Fruit fly (Drosophila melanogaster) whole organism, embryonic: ENCODE measurements around the gene CG10011.

Experiments used
- Antp ChIP-seq: fragments of 200-800 bp; sonication (Bioruptor generic); optimal IDR thresholded peaks from 3 replicates; lab custom pipeline; 2016; ENCODE audit warnings: missing biosample characterization, missing genetic modification characterization
- CG1024 ChIP-seq: fragments of 200-800 bp; sonication (Bioruptor generic); IDR thresholded peaks from 2 replicates; pipeline ENCODE4 v1.3.6; 2022; ENCODE audit warnings: missing biosample characterization, missing genetic modification characterization
- CG10565 ChIP-seq: fragments of 200-800 bp; sonication (Bioruptor generic); optimal IDR thresholded peaks from 3 replicates; lab custom pipeline; 2016; ENCODE audit warnings: missing biosample characterization, mild to moderate bottlenecking, missing genetic modification characterization
- CG10654 ChIP-seq: fragments of 200-800 bp; sonication (Bioruptor generic); optimal IDR thresholded peaks from 2 replicates; lab custom pipeline; 2016; ENCODE audit warnings: missing biosample characterization, missing genetic modification characterization
- CG12219 ChIP-seq: fragments of 200-800 bp; sonication (Bioruptor generic); optimal IDR thresholded peaks from 3 replicates; lab custom pipeline; 2018; ENCODE audit warnings: missing biosample characterization, mild to moderate bottlenecking, missing genetic modification characterization
- CG13287 ChIP-seq: fragments of 200-800 bp; sonication (Bioruptor generic); IDR thresholded peaks from 2 replicates; pipeline ENCODE4 v1.3.6; 2022; ENCODE audit warnings: missing biosample characterization, missing genetic modification characterization; ENCODE audit not compliant: partially characterized antibody
- CG13894 ChIP-seq: fragments of 200-800 bp; sonication (Bioruptor generic); optimal IDR thresholded peaks from 3 replicates; lab custom pipeline; 2018; ENCODE audit warnings: missing biosample characterization, mild to moderate bottlenecking, missing genetic modification characterization, moderate library complexity
- CG15269 ChIP-seq: fragments of 200-800 bp; sonication (Bioruptor generic); optimal IDR thresholded peaks from 2 replicates; lab custom pipeline; 2018; ENCODE audit warnings: missing biosample characterization, mild to moderate bottlenecking, missing genetic modification characterization, moderate library complexity
- CG15696 ChIP-seq: fragments of 200-800 bp; sonication (Bioruptor generic); optimal IDR thresholded peaks from 2 replicates; lab custom pipeline; 2019; ENCODE audit warnings: missing biosample characterization, mild to moderate bottlenecking, missing genetic modification characterization, moderate library complexity
- CG17912 ChIP-seq: fragments of 200-800 bp; sonication (Bioruptor generic); optimal IDR thresholded peaks from 2 replicates; lab custom pipeline; 2018; ENCODE audit warnings: missing biosample characterization, mild to moderate bottlenecking, missing genetic modification characterization
- CG18011 ChIP-seq: fragments of 200-800 bp; sonication (Bioruptor generic); optimal IDR thresholded peaks from 2 replicates; lab custom pipeline; 2017; ENCODE audit warnings: missing biosample characterization, missing genetic modification characterization, mild to moderate bottlenecking, moderate library complexity, missing genotype
- CG2875 ChIP-seq: fragments of 200-800 bp; sonication (Bioruptor generic); optimal IDR thresholded peaks from 2 replicates; lab custom pipeline; 2017; ENCODE audit warnings: missing biosample characterization, mild to moderate bottlenecking, missing genetic modification characterization, missing genetic modification reagents
- CG30020 ChIP-seq: fragments of 200-800 bp; optimal IDR thresholded peaks from 2 replicates; lab custom pipeline; 2019; ENCODE audit warnings: missing biosample characterization, mild to moderate bottlenecking, missing genetic modification characterization, moderate library complexity
- CG30431 ChIP-seq: fragments of 200-800 bp; sonication (Bioruptor generic); optimal IDR thresholded peaks from 2 replicates; lab custom pipeline; 2017; ENCODE audit warnings: missing biosample characterization, missing genetic modification characterization
- CG32772 ChIP-seq: fragments of 200-800 bp; sonication (Bioruptor generic); IDR thresholded peaks from 2 replicates; pipeline ENCODE4 v1.3.6; 2022; ENCODE audit warnings: missing biosample characterization, missing genetic modification characterization
- CG3281 ChIP-seq: fragments of 200-800 bp; sonication (Bioruptor generic); optimal IDR thresholded peaks from 3 replicates; lab custom pipeline; 2017; ENCODE audit warnings: missing biosample characterization, mild to moderate bottlenecking, missing genetic modification characterization
- CG3726 ChIP-seq: fragments of 200-800 bp; sonication (Bioruptor generic); IDR thresholded peaks from 3 replicates; pipeline ENCODE4, ENCODE4 v1.3.6; 2022; ENCODE audit warnings: missing biosample characterization, missing genetic modification characterization
- CG4360 ChIP-seq: fragments of 200-800 bp; sonication (Bioruptor generic); IDR thresholded peaks from 2 replicates; pipeline ENCODE4 v1.3.6; 2022; ENCODE audit warnings: missing biosample characterization, missing genetic modification characterization
- CG4617 ChIP-seq: fragments of 200-800 bp; sonication (Bioruptor generic); optimal IDR thresholded peaks from 3 replicates; lab custom pipeline; 2016; ENCODE audit warnings: missing biosample characterization, missing genetic modification characterization, borderline replicate concordance
- CG4730 ChIP-seq: fragments of 200-800 bp; sonication (Bioruptor generic); IDR thresholded peaks from 2 replicates; pipeline ENCODE4 v1.3.6; 2022; ENCODE audit warnings: missing biosample characterization, missing genetic modification characterization
- CG6272 ChIP-seq: fragments of 200-800 bp; sonication (Bioruptor generic); IDR thresholded peaks from 2 replicates; pipeline ENCODE4 v1.3.6; 2022; ENCODE audit warnings: missing biosample characterization, missing genetic modification characterization
- CG7745 ChIP-seq: fragments of 200-800 bp; sonication (Bioruptor generic); optimal IDR thresholded peaks from 2 replicates; lab custom pipeline; 2018; ENCODE audit warnings: missing biosample characterization, mild to moderate bottlenecking, missing genetic modification characterization, moderate library complexity
- CG8281 ChIP-seq: fragments of 200-800 bp; sonication (Bioruptor generic); optimal IDR thresholded peaks from 2 replicates; lab custom pipeline; 2018; ENCODE audit warnings: missing biosample characterization, mild to moderate bottlenecking, missing genetic modification characterization, moderate library complexity
- CG8359 ChIP-seq: fragments of 200-800 bp; sonication (Bioruptor generic); optimal IDR thresholded peaks from 2 replicates; lab custom pipeline; 2017; ENCODE audit warnings: missing biosample characterization, mild to moderate bottlenecking, missing genetic modification characterization, borderline replicate concordance
- CG8478 ChIP-seq: fragments of >200 bp; optimal IDR thresholded peaks from 2 replicates; lab custom pipeline; 2018
- CG9797 ChIP-seq: fragments of 200-800 bp; sonication (Bioruptor generic); optimal IDR thresholded peaks from 3 replicates; lab custom pipeline; 2018; ENCODE audit warnings: missing biosample characterization, mild to moderate bottlenecking, missing genetic modification characterization
- D19A ChIP-seq: fragments of 200-800 bp; optimal IDR thresholded peaks from 3 replicates; lab custom pipeline; 2019; ENCODE audit warnings: missing biosample characterization, mild to moderate bottlenecking, missing genetic modification characterization, moderate library complexity
- Elba2 ChIP-seq: fragments of 200-800 bp; sonication (Bioruptor generic); optimal IDR thresholded peaks from 3 replicates; lab custom pipeline; 2016; ENCODE audit warnings: missing biosample characterization, missing genetic modification characterization
- Ets65A ChIP-seq: fragments of 200-800 bp; sonication (Bioruptor generic); peaks from one replicate; lab custom pipeline; 2016; ENCODE audit warnings: missing biosample characterization, missing genetic modification characterization
- GATAe ChIP-seq: fragments of 200-800 bp; sonication (Bioruptor generic); conservative IDR thresholded peaks from 2 replicates; pipeline ENCODE4 v1.3.6; 2022; ENCODE audit warnings: missing biosample characterization, missing genetic modification characterization
- HLH54F ChIP-seq: fragments of 200-800 bp; sonication (Bioruptor generic); optimal IDR thresholded peaks from 3 replicates; lab custom pipeline; 2016; ENCODE audit warnings: missing biosample characterization, missing genetic modification characterization
- Jarid2 ChIP-seq: fragments of 200-800 bp; sonication (Bioruptor generic); optimal IDR thresholded peaks from 3 replicates; lab custom pipeline; 2017; ENCODE audit warnings: mild to moderate bottlenecking, missing biosample characterization, missing genetic modification reagents, missing genetic modification characterization
- MESR4 ChIP-seq: fragments of 200-800 bp; sonication (Bioruptor generic); optimal IDR thresholded peaks from 2 replicates; lab custom pipeline; 2018; ENCODE audit warnings: missing biosample characterization, mild to moderate bottlenecking, missing genetic modification characterization, moderate library complexity
- Meics ChIP-seq: fragments of 200-800 bp; sonication (Bioruptor generic); optimal IDR thresholded peaks from 2 replicates; lab custom pipeline; 2017; ENCODE audit warnings: missing biosample characterization, mild to moderate bottlenecking, missing genetic modification characterization
- Sox100B ChIP-seq: fragments of 200-800 bp; sonication (Bioruptor generic); optimal IDR thresholded peaks from 3 replicates; lab custom pipeline; 2018; ENCODE audit warnings: missing biosample characterization, mild to moderate bottlenecking, missing genetic modification characterization
- Tbp ChIP-seq: fragments of >200 bp; optimal IDR thresholded peaks from 2 replicates; lab custom pipeline; 2018; ENCODE audit warnings: missing biosample characterization, missing genetic modification characterization
- aop ChIP-seq: fragments of 200-800 bp; sonication (Bioruptor generic); IDR thresholded peaks from 2 replicates; pipeline ENCODE4 v1.3.6; 2022; ENCODE audit warnings: missing biosample characterization, missing genetic modification characterization
- disco-r ChIP-seq: fragments of 200-800 bp; sonication (Bioruptor generic); optimal IDR thresholded peaks from 2 replicates; lab custom pipeline; 2016; ENCODE audit warnings: missing biosample characterization, missing genetic modification characterization
- emc ChIP-seq: fragments of 200-800 bp; sonication (Bioruptor generic); optimal IDR thresholded peaks from 2 replicates; lab custom pipeline; 2016; ENCODE audit warnings: missing biosample characterization, missing genetic modification characterization
- exex ChIP-seq: fragments of 200-800 bp; sonication (Bioruptor generic); optimal IDR thresholded peaks from 4 replicates; lab custom pipeline; 2018; ENCODE audit warnings: missing biosample characterization, mild to moderate bottlenecking, missing genetic modification characterization, moderate library complexity
- fd3F ChIP-seq: fragments of 200-800 bp; sonication (Bioruptor generic); optimal IDR thresholded peaks from 2 replicates; lab custom pipeline; 2018; ENCODE audit warnings: missing biosample characterization, mild to moderate bottlenecking, missing genetic modification characterization, moderate library complexity
- ftz-f1 ChIP-seq: fragments of 200-800 bp; sonication (Bioruptor generic); optimal IDR thresholded peaks from 2 replicates; lab custom pipeline; 2016; ENCODE audit warnings: missing biosample characterization, missing genetic modification characterization
- gem ChIP-seq: fragments of 200-800 bp; sonication (Bioruptor generic); optimal IDR thresholded peaks from 2 replicates; lab custom pipeline; 2019; ENCODE audit warnings: missing biosample characterization, mild to moderate bottlenecking, missing genetic modification characterization, moderate library complexity
- jing ChIP-seq: fragments of 200-800 bp; sonication (Bioruptor generic); optimal IDR thresholded peaks from 2 replicates; lab custom pipeline; 2018; ENCODE audit warnings: missing biosample characterization, mild to moderate bottlenecking, missing genetic modification characterization
- nerfin-1 ChIP-seq: fragments of 200-800 bp; sonication (Bioruptor generic); optimal IDR thresholded peaks from 3 replicates; lab custom pipeline; 2019; ENCODE audit warnings: missing biosample characterization, mild to moderate bottlenecking, missing genetic modification characterization, moderate library complexity
- phol ChIP-seq: fragments of 200-800 bp; sonication (Bioruptor generic); optimal IDR thresholded peaks from 3 replicates; lab custom pipeline; 2018; ENCODE audit warnings: missing biosample characterization, mild to moderate bottlenecking, missing genetic modification characterization, moderate library complexity
- psq ChIP-seq: fragments of 200-800 bp; sonication (Bioruptor generic); optimal IDR thresholded peaks from 2 replicates; lab custom pipeline; 2017; ENCODE audit warnings: missing biosample characterization, missing genetic modification characterization
- sc ChIP-seq, 3 experiments: fragments of >200 bp in 2 of 3; fragments of 200-800 bp in 1 of 3; sonication (Bioruptor generic) in 1 of 3; optimal IDR thresholded peaks; 2 replicates in 2 of 3; 3 replicates in 1 of 3; lab custom pipeline; 2017; ENCODE audit warnings: mild to moderate bottlenecking in 1 of 3, missing biosample characterization in 1 of 3, missing genetic modification characterization in 1 of 3, missing genetic modification reagents in 1 of 3
- sob ChIP-seq: fragments of 200-800 bp; sonication (Bioruptor generic); IDR thresholded peaks from 2 replicates; pipeline ENCODE4 v1.3.6; 2022; ENCODE audit warnings: missing biosample characterization, missing genetic modification characterization
- yki ChIP-seq: fragments of >200 bp; optimal IDR thresholded peaks from 3 replicates; lab custom pipeline; 2018
- zfh1 ChIP-seq: fragments of 200-800 bp; sonication (Bioruptor generic); IDR thresholded peaks from 3 replicates; pipeline ENCODE4 v1.3.6; 2022; ENCODE audit warnings: missing biosample characterization, missing genetic modification characterization

The CG10011 gene

DNA sequence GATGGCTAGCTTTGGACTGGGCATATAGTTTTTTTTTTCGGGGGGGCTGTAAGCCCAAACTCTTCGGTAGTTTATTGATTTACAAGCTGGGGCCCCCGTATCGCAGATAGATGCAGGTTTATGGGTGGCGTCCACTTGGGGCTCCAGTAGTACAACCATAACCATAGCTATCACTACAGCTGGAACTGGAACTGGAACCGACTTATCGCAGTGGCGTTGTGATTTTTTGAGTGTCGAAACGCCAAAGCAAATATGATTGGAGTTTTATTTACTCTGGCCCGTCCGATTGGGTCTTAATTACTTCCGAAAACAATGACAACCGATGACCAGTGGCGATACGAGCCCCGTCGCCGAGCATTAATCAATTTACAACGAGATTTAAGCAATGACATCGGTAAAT lies 44.4 kb downstream of the CG10011 start (continued):
- TF ChIP-seq CG4730 (GFP tag; lab: Robert Waterston, UW) = no peak
- TF ChIP-seq CG15696 (tag; lab: Kevin White, UChicago) = no peak
- TF ChIP-seq jing (GFP tag; lab: Kevin White, UChicago) = no peak
- peak; percentile 5 for TF ChIP-seq CG8281
- TF ChIP-seq CG30431 (GFP tag; lab: Kevin White, UChicago) = no peak
- 0 out of 2 replicates have a peak, but pooled peaks have one; percentile 40 for TF ChIP-seq GATAe
- TF ChIP-seq CG30020 (tag; lab: Kevin White, UChicago) = no peak
- TF ChIP-seq Antp = no peak
- TF ChIP-seq CG8478 = no peak
- TF ChIP-seq zfh1 (GFP tag; lab: Robert Waterston, UW) = peak; percentile 46; the same call in 2 of the 3 replicates
- peak; percentile 6 for TF ChIP-seq fd3F
- TF ChIP-seq nerfin-1 (tag; lab: Kevin White, UChicago) = peak; percentile 39
- TF ChIP-seq CG13287 = no peak
- peak; percentile 55 for TF ChIP-seq CG7745 (tag; lab: Kevin White, UChicago)
- no peak for TF ChIP-seq psq (GFP tag; lab: Kevin White, UChicago)
- TF ChIP-seq Tbp (GFP tag; lab: Kevin White, UChicago) = no peak
- TF ChIP-seq CG3726 = no peak
- TF ChIP-seq Jarid2 (GFP tag; lab: Kevin White, UChicago) = peak; percentile 22
- no peak for TF ChIP-seq CG4617
- peak; percentile 4 for TF ChIP-seq CG18011 (GFP tag; lab: Kevin White, UChicago)
- peak; percentile 29 for TF ChIP-seq Meics
- no peak for TF ChIP-seq CG32772 (GFP tag; lab: Robert Waterston, UW)
- TF ChIP-seq yki (lab: Kevin White, UChicago) = no peak
- peak; percentile 13; the same call in 1 of the 2 replicates for TF ChIP-seq CG1024 (GFP tag; lab: Robert Waterston, UW)
- TF ChIP-seq D19A (tag; lab: Kevin White, UChicago) = peak; percentile 17
- TF ChIP-seq Ets65A (GFP tag; lab: Kevin White, UChicago) = peak; percentile 28
- peak; percentile 29; the same call in 1 of the 2 replicates for TF ChIP-seq sob (GFP tag; lab: Robert Waterston, UW)
- TF ChIP-seq sc (optimal IDR thresholded peaks at IDR 0.05; lab: Kevin White, UChicago) = no peak
- peak; percentile 15 for TF ChIP-seq sc (GFP tag; optimal IDR thresholded peaks at IDR 0.05; lab: Kevin White, UChicago)
- TF ChIP-seq aop = 0 out of 2 replicates have a peak, but pooled peaks have one; percentile 49
- TF ChIP-seq gem (tag; lab: Kevin White, UChicago) = peak; percentile 48
- peak; percentile 13 for TF ChIP-seq CG17912 (GFP tag; lab: Kevin White, UChicago)
- no peak for TF ChIP-seq emc (GFP tag; lab: Kevin White, UChicago)
- no peak for TF ChIP-seq CG3281
- no peak for TF ChIP-seq disco-r (GFP tag; lab: Kevin White, UChicago)
- no peak for TF ChIP-seq HLH54F (GFP tag; lab: Kevin White, UChicago)
- peak; percentile 92 for TF ChIP-seq exex (tag; lab: Kevin White, UChicago)
- peak; percentile 42 for TF ChIP-seq CG8359 (GFP tag; lab: Kevin White, UChicago)
- TF ChIP-seq CG4360 (GFP tag; lab: Robert Waterston, UW) = peak; percentile 47
- peak; percentile 68 for TF ChIP-seq CG2875 (GFP tag; lab: Kevin White, UChicago)
- TF ChIP-seq CG10565 = no peak
- TF ChIP-seq MESR4 (GFP tag; lab: Kevin White, UChicago) = no peak
- TF ChIP-seq CG15269 (tag; lab: Kevin White, UChicago) = peak; percentile 16
- TF ChIP-seq CG6272 (GFP tag; lab: Robert Waterston, UW) = no peak
- TF ChIP-seq Elba2 (GFP tag; lab: Kevin White, UChicago) = no peak
- no peak for TF ChIP-seq CG13894 (tag; lab: Kevin White, UChicago)
- TF ChIP-seq ftz-f1 (GFP tag; lab: Kevin White, UChicago) = no peak
- no peak for TF ChIP-seq phol (tag; lab: Kevin White, UChicago)
- peak; percentile 21 for TF ChIP-seq CG12219 (GFP tag; lab: Kevin White, UChicago)
- TF ChIP-seq CG9797 (GFP tag; lab: Kevin White, UChicago) = no peak
- peak; percentile 66 for TF ChIP-seq Sox100B (GFP tag; lab: Kevin White, UChicago)
- TF ChIP-seq CG10654 (GFP tag; lab: Kevin White, UChicago) = peak; percentile 18
